Worm (Caenorhabditis elegans) whole organism, early embryonic: ENCODE measurements around the gene vit-2.

ENCODE experiments used
- B0310.2 ChIP-seq: sonication (generic microtip); optimal IDR thresholded peaks from 2 replicates; lab custom pipeline; 2016; ENCODE audit warnings: mild to moderate bottlenecking, missing genetic modification characterization, missing compliant biosample characterization
- ama-1 ChIP-seq: fragments of 150-350 bp; optimal IDR thresholded peaks from 2 replicates; lab custom pipeline; 2014
- flt-1 ChIP-seq: fragments of 200-800 bp; sonication (Bioruptor generic); IDR thresholded peaks from 2 replicates; pipeline ENCODE4 v1.3.6; 2022; ENCODE audit warnings: missing genetic modification characterization, missing compliant biosample characterization
- hnd-1 ChIP-seq: sonication (generic microtip); optimal IDR thresholded peaks from 2 replicates; lab custom pipeline; 2016; ENCODE audit warnings: missing genetic modification characterization, missing compliant biosample characterization
- pes-1 ChIP-seq: fragments of 200-800 bp; sonication (Bioruptor generic); IDR thresholded peaks from 2 replicates; pipeline ENCODE4 v1.3.6; 2022; ENCODE audit warnings: missing genetic modification reagents, missing genetic modification characterization, missing compliant biosample characterization
- tbx-11 ChIP-seq: fragments of 200-800 bp; sonication (Bioruptor generic); IDR thresholded peaks from 2 replicates; pipeline ENCODE4 v1.3.6; 2022; ENCODE audit warnings: missing genetic modification characterization, missing compliant biosample characterization
- tbx-37 ChIP-seq: fragments of 200-800 bp; sonication (Bioruptor generic); conservative IDR thresholded peaks from 2 replicates; pipeline ENCODE4 v1.3.6; 2022; ENCODE audit warnings: missing genetic modification reagents, missing genetic modification characterization, missing compliant biosample characterization

ce11 chrX:5142403-5142802 is 41.6 kb downstream of the vit-2 start:
- TF ChIP-seq B0310.2 (tag; lab: Kevin White, UChicago) (no peak), ama-1 (lab: Kevin White, UChicago) (no peak), pes-1 (no peak), tbx-37 (GFP tag; lab: Robert Waterston, UW) (no peak), flt-1 (GFP tag; lab: Robert Waterston, UW) (no peak), hnd-1 (tag; lab: Kevin White, UChicago) (no peak), tbx-11 (GFP tag; lab: Robert Waterston, UW) (no peak)
